Worm (Caenorhabditis elegans) whole organism, L4 larva: ENCODE measurements around the gene F37H8.5.

ENCODE experiments used
- D1046.2 ChIP-seq: fragments of 200-800 bp; sonication (Bioruptor generic); IDR thresholded peaks from 2 replicates; pipeline ENCODE4 v1.3.6; 2022; ENCODE audit warnings: missing genetic modification characterization, missing compliant biosample characterization
- Y5F2A.4 ChIP-seq: fragments of 200-800 bp; sonication (Bioruptor generic); optimal IDR thresholded peaks from 2 replicates; lab custom pipeline; 2018; ENCODE audit warnings: mild to moderate bottlenecking, missing genetic modification characterization, missing compliant biosample characterization
- arid-1 ChIP-seq: fragments of 200-800 bp; sonication (Bioruptor generic); conservative IDR thresholded peaks from 2 replicates; pipeline ENCODE4 v1.3.6; 2022; ENCODE audit warnings: missing genetic modification reagents, missing genetic modification characterization, missing compliant biosample characterization
- egl-43 ChIP-seq: fragments of 200-800 bp; sonication (Bioruptor generic); IDR thresholded peaks from 2 replicates; pipeline ENCODE4 v1.3.6; 2022; ENCODE audit warnings: missing genetic modification reagents, missing genetic modification characterization, missing compliant biosample characterization
- lin-29 ChIP-seq: fragments of 200-800 bp; sonication (Bioruptor generic); IDR thresholded peaks from 2 replicates; pipeline ENCODE4 v1.3.6; 2022; ENCODE audit warnings: missing genetic modification reagents, missing genetic modification characterization, missing compliant biosample characterization
- mxl-3 ChIP-seq: fragments of 200-800 bp; sonication (Bioruptor generic); optimal IDR thresholded peaks from 2 replicates; lab custom pipeline; 2018; ENCODE audit warnings: mild to moderate bottlenecking, missing genetic modification characterization, missing compliant biosample characterization
- pha-4 ChIP-seq, 2 experiments: fragments of 150-350 bp in 1 of 2; fragments of 200-800 bp in 1 of 2; sonication (Bioruptor generic) in 1 of 2; IDR thresholded peaks in 1 of 2; optimal IDR thresholded peaks in 1 of 2; 2 replicates each; pipeline versions ENCODE4 v1.3.6 to Lab custom; 2014 to 2022; ENCODE audit warnings: missing genetic modification characterization in 2 of 2, missing genetic modification reagents in 2 of 2, missing biosample characterization in 1 of 2, missing compliant biosample characterization in 1 of 2
- snpc-4 ChIP-seq: fragments of 150-350 bp; optimal IDR thresholded peaks from 2 replicates; lab custom pipeline; 2014; ENCODE audit warnings: missing biosample characterization, missing genetic modification characterization
- spr-3 ChIP-seq: fragments of 200-800 bp; sonication (Bioruptor generic); optimal IDR thresholded peaks from 2 replicates; lab custom pipeline; 2018; ENCODE audit warnings: mild to moderate bottlenecking, missing genetic modification characterization, missing compliant biosample characterization

- TF ChIP-seq spr-3 (no peak), mxl-3 (no peak), arid-1 (GFP tag; lab: Robert Waterston, UW) (no peak), Y5F2A.4 (GFP tag; lab: Kevin White, UChicago) (no peak), snpc-4 (tag; lab: Kevin White, UChicago) (no peak), pha-4 (GFP tag; IDR thresholded peaks at IDR 0.05; lab: Robert Waterston, UW) (no peak), pha-4 (tag; optimal IDR thresholded peaks at IDR 0.05; lab: Kevin White, UChicago) (no peak), egl-43 (GFP tag; lab: Robert Waterston, UW) (no peak), D1046.2 (GFP tag; lab: Robert Waterston, UW) (no peak), lin-29 (GFP tag; lab: Robert Waterston, UW) (no peak)
Measured at ce11 chrII:11221771-11222355, 33.9 kb downstream of the F37H8.5 start, which contains the start of gene plpr-1.
